2 fruit fly cellular contexts compared by ENCODE assay signal in genomic region chr2L:19439598-19440230, dm6.
A peak's percentile ranks its signal among the peaks of the same experiment; 100 is the strongest.
TF ChIP-seq lines count a peak whose summit lies in the region.

No protein-coding gene starts in this region.

TF ChIP-seq in whole organism, embryonic, 481 proteins besides CTCF, POLR2A, EP300 and RAD21 (continued from another document and continues in another):
- TF ChIP-seq Elba2 (GFP tag; optimal IDR thresholded peaks at IDR 0.05; lab: Kevin White, UChicago) (no peak), CG4360 (GFP tag; IDR thresholded peaks at IDR 0.05; lab: Robert Waterston, UW) (no peak), scrt (GFP tag; optimal IDR thresholded peaks at IDR 0.05; lab: Kevin White, UChicago) (peak; percentile 70), CG11695 (GFP tag; IDR thresholded peaks at IDR 0.05; lab: Robert Waterston, UW) (peak; percentile 84), Taf1 (GFP tag; IDR thresholded peaks at IDR 0.05; lab: Robert Waterston, UW) (peak; percentile 30; the same call in 1 of the 2 replicates), nerfin-1 (tag; optimal IDR thresholded peaks at IDR 0.05; lab: Kevin White, UChicago) (peak; percentile 61), E2f1 (GFP tag; IDR thresholded peaks at IDR 0.05; lab: Robert Waterston, UW) (peak; percentile 27; the same call in 1 of the 2 replicates), Sox102F (GFP tag; optimal IDR thresholded peaks at IDR 0.05; lab: Kevin White, UChicago) (peak; percentile 87), CG6683 (GFP tag; optimal IDR thresholded peaks at IDR 0.05; lab: Kevin White, UChicago) (peak; percentile 29), Sin3A (optimal IDR thresholded peaks at IDR 0.05; lab: Kevin White, UChicago) (no peak), CG1647 (GFP tag; optimal IDR thresholded peaks at IDR 0.05; lab: Kevin White, UChicago) (peak; percentile 23), C15 (GFP tag; IDR thresholded peaks at IDR 0.05; lab: Robert Waterston, UW) (no peak), CG31365 (tag; optimal IDR thresholded peaks at IDR 0.05; lab: Kevin White, UChicago) (peak; percentile 63), CG34422 (GFP tag; IDR thresholded peaks at IDR 0.05; lab: Robert Waterston, UW) (peak; percentile 86), Sry-δ (GFP tag; optimal IDR thresholded peaks at IDR 0.05; lab: Kevin White, UChicago) (peak; percentile 9), CG1024 (GFP tag; IDR thresholded peaks at IDR 0.05; lab: Robert Waterston, UW) (peak; percentile 83), Chrac-16 (GFP tag; optimal IDR thresholded peaks at IDR 0.05; lab: Kevin White, UChicago) (peak; percentile 60), CG15601 (tag; optimal IDR thresholded peaks at IDR 0.05; lab: Kevin White, UChicago) (peak; percentile 93), B-H2 (GFP tag; optimal IDR thresholded peaks at IDR 0.05; lab: Kevin White, UChicago) (peak; percentile 78), fd102C (GFP tag; optimal IDR thresholded peaks at IDR 0.05; lab: Kevin White, UChicago) (no peak), CG6254 (GFP tag; optimal IDR thresholded peaks at IDR 0.05; lab: Kevin White, UChicago) (peak; percentile 46), Nf-YA (GFP tag; IDR thresholded peaks at IDR 0.05; lab: Robert Waterston, UW) (peak; percentile 91), ci (GFP tag; IDR thresholded peaks at IDR 0.05; lab: Robert Waterston, UW) (peak; percentile 97), Oli (tag; optimal IDR thresholded peaks at IDR 0.05; lab: Kevin White, UChicago) (peak; percentile 86), emc (GFP tag; optimal IDR thresholded peaks at IDR 0.05; lab: Kevin White, UChicago) (no peak), CG13424 (tag; optimal IDR thresholded peaks at IDR 0.05; lab: Kevin White, UChicago) (peak; percentile 81), Doc2 (GFP tag; IDR thresholded peaks at IDR 0.05; lab: Robert Waterston, UW) (no peak), Side (GFP tag; optimal IDR thresholded peaks at IDR 0.05; lab: Kevin White, UChicago) (peak; percentile 64), CG9215 (GFP tag; IDR thresholded peaks at IDR 0.05; lab: Robert Waterston, UW) (peak; percentile 56), ken (GFP tag; IDR thresholded peaks at IDR 0.05; lab: Robert Waterston, UW) (peak; percentile 92), zf30C (GFP tag; optimal IDR thresholded peaks at IDR 0.05; lab: Kevin White, UChicago) (no peak), CG12769 (tag; optimal IDR thresholded peaks at IDR 0.05; lab: Kevin White, UChicago) (peak; percentile 99), fd64A (GFP tag; optimal IDR thresholded peaks at IDR 0.05; lab: Kevin White, UChicago) (peak; percentile 14), nau (GFP tag; optimal IDR thresholded peaks at IDR 0.05; lab: Kevin White, UChicago) (peak; percentile 57), tup (GFP tag; optimal IDR thresholded peaks at IDR 0.05; lab: Kevin White, UChicago) (peak; percentile 37), cato (GFP tag; optimal IDR thresholded peaks at IDR 0.05; lab: Kevin White, UChicago; ENCODE audit: borderline replicate concordance) (peak; percentile 32), Awh (GFP tag; IDR thresholded peaks at IDR 0.05; lab: Robert Waterston, UW) (peak; percentile 88), CG14965 (GFP tag; optimal IDR thresholded peaks at IDR 0.05; lab: Kevin White, UChicago; ENCODE audit: borderline replicate concordance) (no peak), CG18599 (GFP tag; optimal IDR thresholded peaks at IDR 0.05; lab: Kevin White, UChicago) (peak; percentile 77), ind (GFP tag; optimal IDR thresholded peaks at IDR 0.05; lab: Kevin White, UChicago) (peak; percentile 77), CG9727 (GFP tag; optimal IDR thresholded peaks at IDR 0.05; lab: Kevin White, UChicago) (peak; percentile 70), inv (GFP tag; IDR thresholded peaks at IDR 0.05; lab: Robert Waterston, UW; ENCODE audit: partially characterized antibody) (no peak), Hr51 (GFP tag; optimal IDR thresholded peaks at IDR 0.05; lab: Kevin White, UChicago) (peak; percentile 87 to 94), bcd (GFP tag; optimal IDR thresholded peaks at IDR 0.05; lab: Kevin White, UChicago) (peak; percentile 70), ssp (GFP tag; IDR thresholded peaks at IDR 0.05; lab: Robert Waterston, UW) (peak; percentile 50; the same call in 1 of the 2 replicates), lmd (GFP tag; IDR thresholded peaks at IDR 0.05; lab: Robert Waterston, UW) (peak; percentile 82), ash1 (GFP tag; optimal IDR thresholded peaks at IDR 0.05; lab: Kevin White, UChicago) (no peak), kay (GFP tag; optimal IDR thresholded peaks at IDR 0.05; lab: Kevin White, UChicago) (peak; percentile 57), aop (GFP tag; IDR thresholded peaks at IDR 0.05; lab: Robert Waterston, UW) (no peak), NFAT (GFP tag; IDR thresholded peaks at IDR 0.05; lab: Robert Waterston, UW) (peak; percentile 48; the same call in 1 of the 2 replicates), CG42726 (GFP tag; IDR thresholded peaks at IDR 0.05; lab: Robert Waterston, UW; ENCODE audit: partially characterized antibody) (no peak), Lim3 (GFP tag; IDR thresholded peaks at IDR 0.05; lab: Robert Waterston, UW) (peak; percentile 66; the same call in 1 of the 2 replicates), MESR4 (GFP tag; optimal IDR thresholded peaks at IDR 0.05; lab: Kevin White, UChicago) (no peak), kni (GFP tag; optimal IDR thresholded peaks at IDR 0.05; lab: Kevin White, UChicago) (peak; percentile 87), CG9876 (GFP tag; optimal IDR thresholded peaks at IDR 0.05; lab: Kevin White, UChicago) (peak; percentile 59), Jarid2 (GFP tag; optimal IDR thresholded peaks at IDR 0.05; lab: Kevin White, UChicago) (peak; percentile 26), NfI (GFP tag; optimal IDR thresholded peaks at IDR 0.05; lab: Kevin White, UChicago) (peak; percentile 71), CG6689 (GFP tag; IDR thresholded peaks at IDR 0.05; lab: Robert Waterston, UW) (peak; percentile 74), CG10462 (GFP tag; optimal IDR thresholded peaks at IDR 0.05; lab: Kevin White, UChicago) (peak; percentile 66), CG16813 (GFP tag; IDR thresholded peaks at IDR 0.05; lab: Robert Waterston, UW; ENCODE audit: partially characterized antibody) (no peak), sim (GFP tag; IDR thresholded peaks at IDR 0.05; lab: Robert Waterston, UW) (no peak), Hr78 (GFP tag; optimal IDR thresholded peaks at IDR 0.05; lab: Kevin White, UChicago) (peak in 1 of 2 experiments; percentile 67), CG13775 (GFP tag; optimal IDR thresholded peaks at IDR 0.05; lab: Kevin White, UChicago) (peak; percentile 74), PHDP (tag; optimal IDR thresholded peaks at IDR 0.05; lab: Kevin White, UChicago) (peak; percentile 81), CG7987 (GFP tag; optimal IDR thresholded peaks at IDR 0.05; lab: Kevin White, UChicago) (peak; percentile 59)

TF ChIP-seq in whole organism, prepupa, 60 proteins besides CTCF, POLR2A, EP300 and RAD21 (continued from another document):
- TF ChIP-seq topi (GFP tag; optimal IDR thresholded peaks at IDR 0.05; lab: Kevin White, UChicago), result peak; percentile 49
- TF ChIP-seq net (GFP tag; optimal IDR thresholded peaks at IDR 0.05; lab: Kevin White, UChicago), result peak; percentile 86
- TF ChIP-seq dsx (GFP tag; optimal IDR thresholded peaks at IDR 0.05; lab: Kevin White, UChicago; ENCODE audit: poor library complexity, severe bottlenecking), result peak; percentile 5
- TF ChIP-seq CG4318 (GFP tag; optimal IDR thresholded peaks at IDR 0.05; lab: Kevin White, UChicago), result peak; percentile 68
- peak; percentile 77 for TF ChIP-seq Sox14 (GFP tag; optimal IDR thresholded peaks at IDR 0.05; lab: Kevin White, UChicago)
- TF ChIP-seq CG10669 (GFP tag; optimal IDR thresholded peaks at IDR 0.05; lab: Kevin White, UChicago), result peak; percentile 44
- peak; percentile 83 for TF ChIP-seq achi (GFP tag; optimal IDR thresholded peaks at IDR 0.05; lab: Kevin White, UChicago)
- TF ChIP-seq Eip78C (GFP tag; lab: Kevin White, UChicago), result peak; percentile 92
- peak; percentile 76 for TF ChIP-seq CG10631 (GFP tag; optimal IDR thresholded peaks at IDR 0.05; lab: Kevin White, UChicago)
- no peak for TF ChIP-seq Eip93F (GFP tag; optimal IDR thresholded peaks at IDR 0.05; lab: Kevin White, UChicago)
- TF ChIP-seq CG11762 (GFP tag; optimal IDR thresholded peaks at IDR 0.05; lab: Kevin White, UChicago; ENCODE audit: insufficient read depth), result no peak
- no peak for TF ChIP-seq CG9139 (GFP tag; optimal IDR thresholded peaks at IDR 0.05; lab: Kevin White, UChicago)
- TF ChIP-seq CG7368 (GFP tag; optimal IDR thresholded peaks at IDR 0.05; lab: Kevin White, UChicago), result peak; percentile 7
- peak; percentile 23 for TF ChIP-seq Eip75B (GFP tag; optimal IDR thresholded peaks at IDR 0.05; lab: Kevin White, UChicago)
- peak; percentile 65 for TF ChIP-seq Ets21C (GFP tag; optimal IDR thresholded peaks at IDR 0.05; lab: Kevin White, UChicago)
- TF ChIP-seq CG1621 (tag; optimal IDR thresholded peaks at IDR 0.05; lab: Kevin White, UChicago), result peak; percentile 59
- no peak for TF ChIP-seq ss (GFP tag; optimal IDR thresholded peaks at IDR 0.05; lab: Kevin White, UChicago)
- peak; percentile 34 to 75 for TF ChIP-seq salr (GFP tag; optimal IDR thresholded peaks at IDR 0.05; lab: Kevin White, UChicago)
- peak; percentile 54; the same call in 2 of the 3 replicates for TF ChIP-seq eg (GFP tag; IDR thresholded peaks at IDR 0.05; lab: Robert Waterston, UW)
- peak; percentile 16 for TF ChIP-seq Sox102F (GFP tag; optimal IDR thresholded peaks at IDR 0.05; lab: Kevin White, UChicago)
- no peak for TF ChIP-seq vri (GFP tag; optimal IDR thresholded peaks at IDR 0.05; lab: Kevin White, UChicago)
- peak; percentile 81 for TF ChIP-seq Hr4 (GFP tag; optimal IDR thresholded peaks at IDR 0.05; lab: Kevin White, UChicago)
- TF ChIP-seq dac (GFP tag; optimal IDR thresholded peaks at IDR 0.05; lab: Kevin White, UChicago), result peak; percentile 67
- TF ChIP-seq Blimp-1 (GFP tag; optimal IDR thresholded peaks at IDR 0.05; lab: Kevin White, UChicago), result peak; percentile 69
- TF ChIP-seq CG3032 (tag; optimal IDR thresholded peaks at IDR 0.05; lab: Kevin White, UChicago), result peak; percentile 54
- no peak for TF ChIP-seq CG11294 (GFP tag; IDR thresholded peaks at IDR 0.05; lab: Robert Waterston, UW)
- peak; percentile 51 for TF ChIP-seq CG6808 (GFP tag; optimal IDR thresholded peaks at IDR 0.05; lab: Kevin White, UChicago)
- peak; percentile 12 for TF ChIP-seq fd85E (GFP tag; optimal IDR thresholded peaks at IDR 0.05; lab: Kevin White, UChicago)
- TF ChIP-seq fkh (GFP tag; optimal IDR thresholded peaks at IDR 0.05; lab: Kevin White, UChicago), result no peak
- TF ChIP-seq CG16779 (tag; optimal IDR thresholded peaks at IDR 0.05; lab: Kevin White, UChicago), result peak; percentile 33
- TF ChIP-seq pdm3 (GFP tag; optimal IDR thresholded peaks at IDR 0.05; lab: Kevin White, UChicago), result peak; percentile 61
- peak; percentile 71 for TF ChIP-seq CG6163 (GFP tag; IDR thresholded peaks at IDR 0.05; lab: Robert Waterston, UW)
- TF ChIP-seq CG3919 (GFP tag; optimal IDR thresholded peaks at IDR 0.05; lab: Kevin White, UChicago), result peak; percentile 48
- peak; percentile 77 for TF ChIP-seq CG8119 (GFP tag; IDR thresholded peaks at IDR 0.05; lab: Robert Waterston, UW)
- TF ChIP-seq CG8319 (GFP tag; optimal IDR thresholded peaks at IDR 0.05; lab: Kevin White, UChicago), result peak; percentile 7
- TF ChIP-seq CG11902 (GFP tag; optimal IDR thresholded peaks at IDR 0.05; lab: Kevin White, UChicago), result peak; percentile 22
- peak; percentile 81 for TF ChIP-seq Ets96B (tag; optimal IDR thresholded peaks at IDR 0.05; lab: Kevin White, UChicago)
- peak; percentile 3 for TF ChIP-seq CG6792 (GFP tag; optimal IDR thresholded peaks at IDR 0.05; lab: Kevin White, UChicago)
TF ChIP-seq in whole organism, prepupa: peak in this region for 45.
